Worm (Caenorhabditis elegans) whole organism, midembryonic: Measurements from ENCODE around the gene erp-44.2.

Experiments used
- T22C8.4 ChIP-seq: fragments of 200-800 bp; sonication (Bioruptor generic); IDR thresholded peaks from 2 replicates; pipeline ENCODE4 v1.3.6; 2022; ENCODE audit warnings: missing genetic modification characterization, missing compliant biosample characterization
- cog-1 ChIP-seq: sonication (generic microtip); optimal IDR thresholded peaks from 2 replicates; lab custom pipeline; 2016; ENCODE audit warnings: missing genetic modification characterization, missing compliant biosample characterization
- flt-1 ChIP-seq: fragments of 200-800 bp; sonication (Bioruptor generic); IDR thresholded peaks from 2 replicates; pipeline ENCODE4 v1.3.6; 2022; ENCODE audit warnings: missing genetic modification characterization, missing compliant biosample characterization
- klf-2 ChIP-seq: fragments of 200-800 bp; sonication (Bioruptor generic); conservative IDR thresholded peaks from 2 replicates; pipeline ENCODE4 v1.3.6; 2022; ENCODE audit warnings: missing genetic modification reagents, missing genetic modification characterization, missing compliant biosample characterization
- med-1 ChIP-seq: sonication (generic microtip); optimal IDR thresholded peaks from 2 replicates; lab custom pipeline; 2017; ENCODE audit warnings: missing genetic modification characterization, mild to moderate bottlenecking, missing compliant biosample characterization, antibody characterized with exemption, missing genetic modification reagents; ENCODE audit not compliant: insufficient read depth
- ref-1 ChIP-seq: fragments of 200-800 bp; sonication (Bioruptor generic); conservative IDR thresholded peaks from 2 replicates; pipeline ENCODE4 v1.3.6; 2022; ENCODE audit warnings: missing genetic modification reagents, missing genetic modification characterization, missing compliant biosample characterization
- tab-1 ChIP-seq: fragments of 200-800 bp; sonication (Bioruptor generic); IDR thresholded peaks from 2 replicates; pipeline ENCODE4 v1.3.6; 2022; ENCODE audit warnings: missing genetic modification characterization, missing compliant biosample characterization
- ztf-23 ChIP-seq: fragments of 200-800 bp; sonication (Bioruptor generic); IDR thresholded peaks from 2 replicates; pipeline ENCODE4 v1.3.6; 2022; ENCODE audit warnings: missing genetic modification reagents, missing genetic modification characterization, missing compliant biosample characterization
- ztf-29 ChIP-seq: fragments of 200-800 bp; sonication (Bioruptor generic); IDR thresholded peaks from 2 replicates; pipeline ENCODE4 v1.3.6; 2022; ENCODE audit warnings: missing genetic modification reagents, missing genetic modification characterization, missing compliant biosample characterization

The erp-44.2 gene

DNA sequence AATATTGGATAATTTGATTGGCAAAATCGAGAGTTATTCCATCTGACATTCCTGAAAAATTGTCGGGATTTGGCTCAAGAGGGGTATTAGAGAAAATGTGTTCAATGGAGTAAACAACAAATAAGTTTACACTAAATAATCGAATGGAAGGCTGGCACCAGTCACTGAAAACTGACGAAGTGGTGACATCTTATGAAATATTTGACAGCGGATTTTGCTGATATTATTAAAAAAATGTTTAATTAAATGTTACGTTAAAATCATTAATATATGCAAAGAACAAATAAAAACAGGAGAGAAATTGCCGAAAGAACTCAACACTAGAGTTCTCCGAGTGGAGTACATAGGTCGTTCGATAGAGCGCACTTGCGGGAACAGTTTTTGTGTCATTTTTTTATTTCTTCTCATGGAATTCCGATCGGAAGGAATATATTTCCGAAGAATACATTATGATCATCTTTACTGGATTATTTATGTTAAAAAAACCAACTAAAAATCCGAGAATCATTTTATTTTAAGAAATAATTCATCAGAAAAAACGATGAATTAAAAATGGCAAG is 48.9 kb downstream of the erp-44.2 start, which contains the start of gene tag-322:
Gene tag-322 (minus strand): TSS at position 51 of the 560 bp plus-strand sequence.
- peak; percentile 32 for TF ChIP-seq cog-1 (tag; lab: Kevin White, UChicago)
- TF ChIP-seq ztf-29 (GFP tag; lab: Robert Waterston, UW), result no peak
- no peak for TF ChIP-seq klf-2 (GFP tag; lab: Robert Waterston, UW)
- no peak for TF ChIP-seq flt-1 (GFP tag; lab: Robert Waterston, UW)
- TF ChIP-seq T22C8.4 (GFP tag; lab: Robert Waterston, UW), result no peak
- TF ChIP-seq ref-1, result no peak
- no peak for TF ChIP-seq ztf-23 (GFP tag; lab: Robert Waterston, UW)

DNA sequence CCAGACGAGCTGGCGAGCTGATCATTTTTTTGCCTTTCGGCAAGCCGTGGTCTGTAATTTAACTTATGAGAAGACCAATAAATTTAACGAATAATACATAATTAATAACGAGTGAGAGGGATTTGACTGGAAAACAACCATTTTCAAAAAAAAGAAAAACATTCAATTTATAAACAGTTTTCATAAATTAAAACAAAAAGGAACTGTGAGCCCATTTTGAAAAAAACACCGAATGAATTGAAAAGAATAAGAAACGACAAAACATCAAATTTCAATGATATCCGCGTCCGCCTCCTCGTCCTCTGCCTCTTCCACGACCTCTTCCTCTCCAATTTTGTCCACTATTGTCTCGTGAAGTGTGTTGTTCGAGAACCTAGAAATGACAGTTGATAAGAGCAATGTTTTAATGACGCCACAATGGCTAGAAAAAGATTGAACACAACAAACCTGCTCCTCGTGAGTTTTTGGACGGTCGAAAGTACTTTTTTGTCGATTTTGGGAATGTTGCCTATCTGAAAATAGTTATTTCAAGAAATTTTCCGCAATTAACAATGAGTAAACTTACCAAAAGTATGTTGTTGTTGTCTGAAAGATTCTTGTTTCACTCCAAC is 50.6 kb downstream of the erp-44.2 start, which contains the start of gene tag-321:
Gene tag-321 (minus strand): TSS at position 51 of the 611 bp plus-strand sequence.
- TF ChIP-seq med-1 (GFP tag; lab: Kevin White, UChicago), result no peak
- TF ChIP-seq ref-1, result no peak
- no peak for TF ChIP-seq ztf-29 (GFP tag; lab: Robert Waterston, UW)
- no peak for TF ChIP-seq cog-1 (tag; lab: Kevin White, UChicago)
- no peak for TF ChIP-seq klf-2 (GFP tag; lab: Robert Waterston, UW)
- no peak for TF ChIP-seq flt-1 (GFP tag; lab: Robert Waterston, UW)
- no peak for TF ChIP-seq T22C8.4 (GFP tag; lab: Robert Waterston, UW)
- no peak for TF ChIP-seq tab-1 (GFP tag; lab: Robert Waterston, UW)
- TF ChIP-seq ztf-23 (GFP tag; lab: Robert Waterston, UW), result no peak
